Worm (Caenorhabditis elegans) whole organism, L4 larva: Measurements from ENCODE around the gene pup-2.

ENCODE experiments used
- ama-1 ChIP-seq: fragments of 150-350 bp; optimal IDR thresholded peaks from 2 replicates; lab custom pipeline; 2014; ENCODE audit warnings: inconsistent platforms, mixed read lengths
- ceh-62 ChIP-seq: sonication (generic microtip); optimal IDR thresholded peaks from 2 replicates; lab custom pipeline; 2017; ENCODE audit warnings: missing biosample characterization, missing genetic modification characterization
- cey-2 ChIP-seq: sonication (generic microtip); optimal IDR thresholded peaks from 3 replicates; lab custom pipeline; 2017; ENCODE audit warnings: missing genetic modification characterization, mild to moderate bottlenecking, missing compliant biosample characterization, antibody characterized with exemption, borderline replicate concordance; ENCODE audit not compliant: insufficient read depth
- ctbp-1 ChIP-seq: fragments of 200-800 bp; sonication (Bioruptor generic); IDR thresholded peaks from 2 replicates; pipeline ENCODE4 v1.3.6; 2022; ENCODE audit warnings: missing genetic modification reagents, missing genetic modification characterization, missing compliant biosample characterization
- dve-1 ChIP-seq: sonication (generic microtip); optimal IDR thresholded peaks from 2 replicates; lab custom pipeline; 2017; ENCODE audit warnings: antibody characterized with exemption, mild to moderate bottlenecking, missing genetic modification characterization, missing compliant biosample characterization; ENCODE audit not compliant: insufficient read depth
- fkh-10 ChIP-seq: fragments of 150-350 bp; optimal IDR thresholded peaks from 2 replicates; lab custom pipeline; 2014; ENCODE audit warnings: missing biosample characterization, missing genetic modification reagents, missing genetic modification characterization
- fos-1 ChIP-seq: fragments of 150-350 bp; optimal IDR thresholded peaks from 2 replicates; lab custom pipeline; 2014; ENCODE audit warnings: missing biosample characterization, missing genetic modification characterization
- lin-15B ChIP-seq: fragments of 150-350 bp; sonication (generic microtip); optimal IDR thresholded peaks from 3 replicates; lab custom pipeline; 2014; ENCODE audit warnings: missing biosample characterization, missing genetic modification characterization
- mdt-29 ChIP-seq: fragments of 200-800 bp; sonication (Bioruptor generic); IDR thresholded peaks from 2 replicates; pipeline ENCODE4 v1.3.6; 2022; ENCODE audit warnings: missing genetic modification reagents, missing genetic modification characterization, missing compliant biosample characterization
- nhr-76 ChIP-seq: fragments of 150-350 bp; optimal IDR thresholded peaks from 2 replicates; lab custom pipeline; 2014; ENCODE audit warnings: missing biosample characterization, missing genetic modification characterization
- sdz-12 ChIP-seq: fragments of 200-800 bp; sonication (Bioruptor generic); optimal IDR thresholded peaks from 2 replicates; lab custom pipeline; 2018; ENCODE audit warnings: mild to moderate bottlenecking, missing genetic modification characterization, missing compliant biosample characterization
- unc-39 ChIP-seq: sonication (generic microtip); optimal IDR thresholded peaks from 2 replicates; lab custom pipeline; 2017; ENCODE audit warnings: missing biosample characterization, missing genetic modification characterization

DNA sequence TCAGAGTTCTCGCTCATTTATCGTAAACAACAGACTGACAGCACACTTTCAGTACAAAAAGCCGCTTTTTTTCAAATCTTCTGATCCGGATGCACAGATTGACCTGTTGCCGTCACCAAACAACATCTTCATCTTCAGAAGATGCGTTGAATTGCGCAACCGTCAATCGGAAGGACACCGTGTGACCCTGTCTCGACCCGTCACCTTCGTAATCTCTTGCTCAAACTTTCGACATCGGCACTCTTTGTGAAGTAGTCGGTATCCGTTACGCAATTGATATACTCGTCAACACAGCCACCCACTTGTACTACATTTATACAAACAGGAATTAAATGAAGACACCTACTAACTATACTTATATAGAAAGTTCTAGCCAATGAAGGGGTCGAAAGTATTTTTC, 34.7 kb upstream of the pup-2 start:
- TF ChIP-seq fkh-10 (GFP tag; lab: Kevin White, UChicago) (no peak), cey-2 (tag; lab: Kevin White, UChicago) (no peak), mdt-29 (GFP tag; lab: Robert Waterston, UW) (no peak), lin-15B (tag; lab: Kevin White, UChicago) (no peak), sdz-12 (GFP tag; lab: Kevin White, UChicago) (no peak), fos-1 (tag; lab: Kevin White, UChicago) (no peak), unc-39 (no peak), ceh-62 (no peak), nhr-76 (tag; lab: Kevin White, UChicago) (no peak), dve-1 (no peak), ctbp-1 (GFP tag; lab: Robert Waterston, UW) (no peak), ama-1 (no peak)
